Fruit fly (Drosophila melanogaster) whole organism, adult: ENCODE data around the gene CG4907.

Source experiments
- CG11617 ChIP-seq: fragments of 200-800 bp; sonication (Bioruptor generic); optimal IDR thresholded peaks from 2 replicates; lab custom pipeline; 2017; ENCODE audit warnings: mild to moderate bottlenecking, missing biosample characterization, missing genetic modification reagents, missing genetic modification characterization
- CG14711 ChIP-seq: fragments of 200-800 bp; sonication (Bioruptor generic); optimal IDR thresholded peaks from 2 replicates; lab custom pipeline; 2018; ENCODE audit warnings: missing biosample characterization, mild to moderate bottlenecking, missing genetic modification characterization, moderate library complexity
- CG5204 ChIP-seq: fragments of 200-800 bp; sonication (Bioruptor generic); optimal IDR thresholded peaks from 2 replicates; lab custom pipeline; 2016; ENCODE audit warnings: missing biosample characterization, missing genetic modification characterization
- Clk ChIP-seq: fragments of 200-800 bp; sonication (Bioruptor generic); optimal IDR thresholded peaks from 2 replicates; lab custom pipeline; 2017; ENCODE audit warnings: missing biosample characterization, missing genetic modification characterization
- Hr96 ChIP-seq: fragments of 200-800 bp; sonication (Bioruptor generic); optimal IDR thresholded peaks from 2 replicates; lab custom pipeline; 2016; ENCODE audit warnings: missing biosample characterization, missing genetic modification characterization
- Mnt ChIP-seq: fragments of 200-800 bp; sonication (Bioruptor generic); optimal IDR thresholded peaks from 2 replicates; lab custom pipeline; 2016; ENCODE audit warnings: missing biosample characterization, mild to moderate bottlenecking, missing genetic modification characterization
- cic ChIP-seq: fragments of 200-800 bp; sonication (Bioruptor generic); optimal IDR thresholded peaks from 2 replicates; lab custom pipeline; 2017; ENCODE audit warnings: missing biosample characterization, mild to moderate bottlenecking, missing genetic modification characterization, moderate library complexity
- ovo ChIP-seq: fragments of 200-800 bp; sonication (Bioruptor generic); optimal IDR thresholded peaks from 2 replicates; lab custom pipeline; 2016; ENCODE audit warnings: missing biosample characterization, missing genetic modification characterization
- pad ChIP-seq: fragments of 200-800 bp; sonication (Bioruptor generic); optimal IDR thresholded peaks from 3 replicates; lab custom pipeline; 2017; ENCODE audit warnings: missing biosample characterization, missing genetic modification characterization, mild to moderate bottlenecking, moderate library complexity, missing genetic modification reagents
- tj ChIP-seq: fragments of 200-800 bp; sonication (Bioruptor generic); optimal IDR thresholded peaks from 3 replicates; lab custom pipeline; 2017; ENCODE audit warnings: missing biosample characterization, mild to moderate bottlenecking, missing genetic modification characterization, moderate library complexity

DNA sequence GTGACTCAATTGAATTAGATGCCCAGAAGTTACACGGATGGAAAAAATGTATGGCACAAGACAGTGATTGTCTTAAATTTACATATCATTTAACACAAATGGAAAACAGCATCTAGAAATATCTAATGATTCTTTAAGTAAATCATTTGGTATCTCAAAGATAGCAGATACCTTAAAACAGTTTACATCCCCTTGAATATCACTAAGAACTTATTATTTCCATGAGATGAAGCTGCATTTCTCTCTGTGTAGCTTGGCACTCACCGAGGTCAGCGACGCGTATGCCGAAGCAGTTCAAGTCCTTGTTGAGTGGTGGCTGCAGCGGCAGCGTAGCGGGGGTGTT is 9.0 kb upstream of the CG4907 start:
- TF ChIP-seq pad (GFP tag; lab: Kevin White, UChicago) (no peak), Mnt (GFP tag; lab: Kevin White, UChicago) (no peak), Clk (GFP tag; lab: Kevin White, UChicago) (no peak), CG11617 (GFP tag; lab: Kevin White, UChicago) (no peak), CG5204 (GFP tag; lab: Kevin White, UChicago) (no peak), tj (no peak), cic (no peak), ovo (no peak), CG14711 (tag; lab: Kevin White, UChicago) (no peak), Hr96 (GFP tag; lab: Kevin White, UChicago) (no peak)
